Fruit fly (Drosophila melanogaster) whole organism, embryonic: ENCODE data around the gene Caper.

Experiments
- Atf3 ChIP-seq: fragments of 200-800 bp; sonication (Bioruptor generic); optimal IDR thresholded peaks from 3 replicates; lab custom pipeline; 2016; ENCODE audit warnings: missing biosample characterization, missing genetic modification characterization
- CG10654 ChIP-seq: fragments of 200-800 bp; sonication (Bioruptor generic); optimal IDR thresholded peaks from 2 replicates; lab custom pipeline; 2016; ENCODE audit warnings: missing biosample characterization, missing genetic modification characterization
- CG12155 ChIP-seq: fragments of 200-800 bp; sonication (Bioruptor generic); optimal IDR thresholded peaks from 3 replicates; lab custom pipeline; 2016; ENCODE audit warnings: missing biosample characterization, missing genetic modification characterization
- CG12219 ChIP-seq: fragments of 200-800 bp; sonication (Bioruptor generic); optimal IDR thresholded peaks from 3 replicates; lab custom pipeline; 2018; ENCODE audit warnings: missing biosample characterization, mild to moderate bottlenecking, missing genetic modification characterization
- CG12769 ChIP-seq: fragments of 200-800 bp; sonication (Bioruptor generic); optimal IDR thresholded peaks from 2 replicates; lab custom pipeline; 2019; ENCODE audit warnings: missing biosample characterization, mild to moderate bottlenecking, missing genetic modification characterization, moderate library complexity
- CG14441 ChIP-seq: fragments of 200-800 bp; sonication (Bioruptor generic); IDR thresholded peaks from 2 replicates; pipeline ENCODE4 v1.3.6; 2022; ENCODE audit warnings: missing biosample characterization, missing genetic modification characterization
- CG14667 ChIP-seq: fragments of 200-800 bp; sonication (Bioruptor generic); IDR thresholded peaks from 2 replicates; pipeline ENCODE4 v1.3.6; 2022; ENCODE audit warnings: missing biosample characterization, missing genetic modification characterization
- CG15479 ChIP-seq: fragments of 200-800 bp; sonication (Bioruptor generic); optimal IDR thresholded peaks from 3 replicates; lab custom pipeline; 2019; ENCODE audit warnings: missing biosample characterization, mild to moderate bottlenecking, missing genetic modification characterization, moderate library complexity
- CG17361 ChIP-seq: fragments of 200-800 bp; sonication (Bioruptor generic); IDR thresholded peaks from 3 replicates; pipeline ENCODE4 v1.3.6; 2022; ENCODE audit warnings: missing biosample characterization, missing genetic modification characterization
- CG18619 ChIP-seq: fragments of 200-800 bp; sonication (Bioruptor generic); optimal IDR thresholded peaks from 3 replicates; lab custom pipeline; 2017; ENCODE audit warnings: missing biosample characterization, mild to moderate bottlenecking, missing genetic modification characterization
- CG31388 ChIP-seq: fragments of 200-800 bp; sonication (Bioruptor generic); optimal IDR thresholded peaks from 2 replicates; lab custom pipeline; 2016; ENCODE audit warnings: missing biosample characterization, missing genetic modification characterization
- CG3407 ChIP-seq: fragments of 200-800 bp; sonication (Bioruptor generic); optimal IDR thresholded peaks from 2 replicates; lab custom pipeline; 2018; ENCODE audit warnings: missing biosample characterization, mild to moderate bottlenecking, missing genetic modification characterization
- CG34422 ChIP-seq: fragments of 200-800 bp; sonication (Bioruptor generic); IDR thresholded peaks from 3 replicates; pipeline ENCODE4 v1.3.6; 2022; ENCODE audit warnings: missing biosample characterization, missing genetic modification characterization
- CG3838 ChIP-seq: fragments of 200-800 bp; sonication (Bioruptor generic); optimal IDR thresholded peaks from 3 replicates; lab custom pipeline; 2016; ENCODE audit warnings: missing biosample characterization, missing genetic modification characterization
- CG4282 ChIP-seq: fragments of 200-800 bp; sonication (Bioruptor generic); optimal IDR thresholded peaks from 2 replicates; lab custom pipeline; 2016; ENCODE audit warnings: missing biosample characterization, missing genetic modification characterization
- CG6791 ChIP-seq: fragments of 200-800 bp; sonication (Bioruptor generic); IDR thresholded peaks from 3 replicates; pipeline ENCODE4 v1.3.6; 2022; ENCODE audit warnings: missing biosample characterization, missing genetic modification characterization; ENCODE audit not compliant: partially characterized antibody
- CG6854 ChIP-seq: fragments of 200-800 bp; sonication (Bioruptor generic); optimal IDR thresholded peaks from 3 replicates; lab custom pipeline; 2017; ENCODE audit warnings: missing biosample characterization, mild to moderate bottlenecking, missing genetic modification characterization
- CG7987 ChIP-seq: fragments of 200-800 bp; sonication (Bioruptor generic); optimal IDR thresholded peaks from 2 replicates; lab custom pipeline; 2018; ENCODE audit warnings: missing biosample characterization, mild to moderate bottlenecking, missing genetic modification characterization, moderate library complexity
- CG8924 ChIP-seq: fragments of 200-800 bp; optimal IDR thresholded peaks from 3 replicates; lab custom pipeline; 2019; ENCODE audit warnings: missing biosample characterization, mild to moderate bottlenecking, missing genetic modification characterization, moderate library complexity
- CG9932 ChIP-seq: fragments of 200-800 bp; sonication (Bioruptor generic); IDR thresholded peaks from 2 replicates; pipeline ENCODE4 v1.3.6; 2022; ENCODE audit warnings: missing biosample characterization, missing genetic modification characterization
- CrebB ChIP-seq: fragments of 200-800 bp; sonication (Bioruptor generic); optimal IDR thresholded peaks from 3 replicates; lab custom pipeline; 2018; ENCODE audit warnings: missing biosample characterization, mild to moderate bottlenecking, missing genetic modification characterization
- Dfd ChIP-seq, 2 experiments: fragments of >200 bp; optimal IDR thresholded peaks; 2 replicates each; lab custom pipeline; 2017; ENCODE audit warnings: missing biosample characterization in 2 of 2, missing genetic modification characterization in 2 of 2
- Fer3 ChIP-seq: fragments of 200-800 bp; sonication (Bioruptor generic); optimal IDR thresholded peaks from 2 replicates; lab custom pipeline; 2018; ENCODE audit warnings: missing biosample characterization, mild to moderate bottlenecking, missing genetic modification characterization, moderate library complexity
- Gsc ChIP-seq: fragments of 200-800 bp; sonication (Bioruptor generic); IDR thresholded peaks from 2 replicates; pipeline ENCODE4 v1.3.6; 2022; ENCODE audit warnings: missing biosample characterization, missing genetic modification characterization
- HLHmδ ChIP-seq: fragments of 200-800 bp; sonication (Bioruptor generic); optimal IDR thresholded peaks from 2 replicates; lab custom pipeline; 2018; ENCODE audit warnings: missing biosample characterization, mild to moderate bottlenecking, missing genetic modification characterization, moderate library complexity
- NFAT ChIP-seq: fragments of 200-800 bp; sonication (Bioruptor generic); IDR thresholded peaks from 2 replicates; pipeline ENCODE4 v1.3.6; 2022; ENCODE audit warnings: missing biosample characterization, missing genetic modification characterization
- Opbp ChIP-seq: fragments of 200-800 bp; sonication (Bioruptor generic); IDR thresholded peaks from 3 replicates; pipeline ENCODE4 v1.3.6; 2022; ENCODE audit warnings: missing biosample characterization, missing genetic modification characterization; ENCODE audit not compliant: partially characterized antibody
- PHDP ChIP-seq: fragments of 200-800 bp; sonication (Bioruptor generic); optimal IDR thresholded peaks from 3 replicates; lab custom pipeline; 2018; ENCODE audit warnings: missing biosample characterization, mild to moderate bottlenecking, missing genetic modification characterization, moderate library complexity
- Sin3A ChIP-seq: fragments of >200 bp; optimal IDR thresholded peaks from 2 replicates; lab custom pipeline; 2018
- Sry-δ ChIP-seq: fragments of 200-800 bp; sonication (Bioruptor generic); optimal IDR thresholded peaks from 2 replicates; lab custom pipeline; 2016; ENCODE audit warnings: missing biosample characterization, missing genetic modification characterization
- Ssrp ChIP-seq: fragments of 200-800 bp; sonication (Bioruptor generic); optimal IDR thresholded peaks from 2 replicates; lab custom pipeline; 2018; ENCODE audit warnings: missing biosample characterization, mild to moderate bottlenecking, missing genetic modification characterization, moderate library complexity
- Xrp1 ChIP-seq: fragments of 200-800 bp; sonication (Bioruptor generic); IDR thresholded peaks from 2 replicates; pipeline ENCODE4 v1.3.6; 2022; ENCODE audit warnings: missing biosample characterization, missing genetic modification characterization
- abd-A ChIP-seq: fragments of 200-800 bp; sonication (Bioruptor generic); optimal IDR thresholded peaks from 3 replicates; lab custom pipeline; 2019; ENCODE audit warnings: missing biosample characterization, mild to moderate bottlenecking, missing genetic modification characterization, moderate library complexity
- az2 ChIP-seq: fragments of 200-800 bp; sonication (Bioruptor generic); optimal IDR thresholded peaks from 3 replicates; lab custom pipeline; 2016; ENCODE audit warnings: missing biosample characterization, missing genetic modification characterization
- croc ChIP-seq: fragments of 200-800 bp; sonication (Bioruptor generic); conservative IDR thresholded peaks from 3 replicates; pipeline ENCODE4 v1.3.6; 2022; ENCODE audit warnings: missing biosample characterization, missing genetic modification characterization
- dmrt99B ChIP-seq: fragments of 200-800 bp; sonication (Bioruptor generic); optimal IDR thresholded peaks from 2 replicates; lab custom pipeline; 2018; ENCODE audit warnings: missing biosample characterization, mild to moderate bottlenecking, missing genetic modification characterization, moderate library complexity
- en ChIP-seq: fragments of 200-800 bp; sonication (Bioruptor generic); optimal IDR thresholded peaks from 2 replicates; lab custom pipeline; 2016; ENCODE audit warnings: missing biosample characterization, missing genetic modification characterization
- fu2 ChIP-seq: fragments of 200-800 bp; sonication (Bioruptor generic); optimal IDR thresholded peaks from 2 replicates; lab custom pipeline; 2016; ENCODE audit warnings: missing biosample characterization, missing genetic modification characterization
- pros ChIP-seq: fragments of 200-800 bp; sonication (Bioruptor generic); optimal IDR thresholded peaks from 3 replicates; lab custom pipeline; 2019; ENCODE audit warnings: missing biosample characterization, mild to moderate bottlenecking, missing genetic modification characterization, moderate library complexity
- ranshi ChIP-seq: fragments of 200-800 bp; sonication (Bioruptor generic); IDR thresholded peaks from 2 replicates; pipeline ENCODE4 v1.3.6; 2022; ENCODE audit warnings: missing biosample characterization, missing genetic modification characterization
- sd ChIP-seq: fragments of 200-800 bp; sonication (Bioruptor generic); optimal IDR thresholded peaks from 3 replicates; lab custom pipeline; 2018; ENCODE audit warnings: missing biosample characterization, mild to moderate bottlenecking, missing genetic modification characterization, moderate library complexity
- sens ChIP-seq: fragments of 200-800 bp; sonication (Bioruptor generic); peaks from one replicate; lab custom pipeline; 2016; ENCODE audit warnings: missing biosample characterization, missing genetic modification characterization
- sens-2 ChIP-seq: fragments of 200-800 bp; sonication (Bioruptor generic); IDR thresholded peaks from 2 replicates; pipeline ENCODE4 v1.3.6; 2022; ENCODE audit warnings: missing biosample characterization, missing genetic modification characterization
- sisA ChIP-seq: fragments of 200-800 bp; sonication (Bioruptor generic); IDR thresholded peaks from 2 replicates; pipeline ENCODE4 v1.3.6; 2022; ENCODE audit warnings: missing biosample characterization, missing genetic modification characterization
- stc ChIP-seq: fragments of 200-800 bp; sonication (Bioruptor generic); IDR thresholded peaks from 2 replicates; pipeline ENCODE4 v1.3.6; 2022; ENCODE audit warnings: missing biosample characterization, missing genetic modification characterization
- tll ChIP-seq, 2 experiments: fragments of 200-800 bp in 1 of 2; fragments of >200 bp in 1 of 2; sonication (Bioruptor generic) in 1 of 2; optimal IDR thresholded peaks; 2 replicates each; lab custom pipeline; 2017 to 2019; ENCODE audit warnings: missing biosample characterization in 2 of 2, missing genetic modification characterization in 2 of 2, mild to moderate bottlenecking in 1 of 2, moderate library complexity in 1 of 2
- twi ChIP-seq: fragments of 200-800 bp; optimal IDR thresholded peaks from 2 replicates; lab custom pipeline; 2019; ENCODE audit warnings: missing biosample characterization, mild to moderate bottlenecking, missing genetic modification characterization, moderate library complexity
- vvl ChIP-seq: fragments of 200-800 bp; sonication (Bioruptor generic); IDR thresholded peaks from 2 replicates; pipeline ENCODE4 v1.3.6; 2022; ENCODE audit warnings: missing biosample characterization, missing genetic modification characterization
- zfh1 ChIP-seq: fragments of 200-800 bp; sonication (Bioruptor generic); IDR thresholded peaks from 3 replicates; pipeline ENCODE4 v1.3.6; 2022; ENCODE audit warnings: missing biosample characterization, missing genetic modification characterization

Caper gene

dm6 chr2L:7043039-7043905 lies 10.8 kb downstream of the Caper start (continued):
- TF ChIP-seq Ssrp (tag; lab: Kevin White, UChicago) (peak; percentile 21), CG34422 (peak; percentile 27; the same call in 1 of the 3 replicates), CG7987 (GFP tag; lab: Kevin White, UChicago) (peak; percentile 13), sisA (GFP tag; lab: Robert Waterston, UW) (no peak), ranshi (peak; percentile 54; the same call in 1 of the 2 replicates), Opbp (GFP tag; lab: Robert Waterston, UW) (no peak), en (GFP tag; lab: Kevin White, UChicago) (no peak), sens (GFP tag; lab: Kevin White, UChicago) (peak; percentile 94), vvl (GFP tag; lab: Robert Waterston, UW) (no peak), PHDP (tag; lab: Kevin White, UChicago) (peak; percentile 15), CG3407 (GFP tag; lab: Kevin White, UChicago) (peak; percentile 61), CG6854 (GFP tag; lab: Kevin White, UChicago) (peak; percentile 8), CG8924 (tag; lab: Kevin White, UChicago) (no peak), CG9932 (GFP tag; lab: Robert Waterston, UW) (no peak), Gsc (GFP tag; lab: Robert Waterston, UW) (no peak), Xrp1 (peak; percentile 63), CG3838 (peak; percentile 76), sd (peak; percentile 90), CG18619 (GFP tag; lab: Kevin White, UChicago) (no peak), twi (tag; lab: Kevin White, UChicago) (peak; percentile 89), NFAT (GFP tag; lab: Robert Waterston, UW) (0 out of 2 replicates have a peak, but pooled peaks have one; percentile 24), stc (GFP tag; lab: Robert Waterston, UW) (no peak), Atf3 (GFP tag; lab: Kevin White, UChicago) (no peak), CG12219 (peak; percentile 47), HLHmδ (GFP tag; lab: Kevin White, UChicago) (peak; percentile 57), tll (GFP tag; optimal IDR thresholded peaks at IDR 0.05; lab: Kevin White, UChicago) (peak in 1 of 2 experiments; percentile 76), CG14441 (GFP tag; lab: Robert Waterston, UW) (no peak), CG14667 (GFP tag; lab: Robert Waterston, UW) (no peak), CG15479 (peak; percentile 31), dmrt99B (tag; lab: Kevin White, UChicago) (peak; percentile 25), CG31388 (no peak), CG6791 (GFP tag; lab: Robert Waterston, UW) (no peak), CG10654 (GFP tag; lab: Kevin White, UChicago) (no peak), Sry-δ (GFP tag; lab: Kevin White, UChicago) (no peak), sens-2 (GFP tag; lab: Robert Waterston, UW) (no peak), Dfd (GFP tag; optimal IDR thresholded peaks at IDR 0.05; lab: Kevin White, UChicago) (no peak), zfh1 (GFP tag; lab: Robert Waterston, UW) (peak; percentile 63; the same call in 1 of the 3 replicates), croc (GFP tag; lab: Robert Waterston, UW) (no peak), CrebB (tag; lab: Kevin White, UChicago) (peak; percentile 28), Fer3 (no peak), fu2 (GFP tag; lab: Kevin White, UChicago) (no peak), CG17361 (GFP tag; lab: Robert Waterston, UW) (0 out of 3 replicates have a peak, but pooled peaks have one; percentile 38), CG12769 (peak; percentile 20), Sin3A (no peak), CG4282 (GFP tag; lab: Kevin White, UChicago) (peak; percentile 54), abd-A (no peak), pros (GFP tag; lab: Kevin White, UChicago) (peak; percentile 20), CG12155 (GFP tag; lab: Kevin White, UChicago) (no peak), az2 (no peak)
